Fruit fly (Drosophila melanogaster) whole organism: ENCODE measurements around the gene kek1.

Experiments used
- CG8478 ChIP-seq: fragments of >200 bp; optimal IDR thresholded peaks from 2 replicates; lab custom pipeline; 2018; ENCODE audit warnings: inconsistent platforms
- psq ChIP-seq: fragments of >200 bp; optimal IDR thresholded peaks from 2 replicates; lab custom pipeline; 2017
- usp ChIP-seq: fragments of >200 bp; optimal IDR thresholded peaks from 2 replicates; lab custom pipeline; 2017; ENCODE audit warnings: missing biosample characterization, missing genetic modification characterization, mixed read lengths

DNA sequence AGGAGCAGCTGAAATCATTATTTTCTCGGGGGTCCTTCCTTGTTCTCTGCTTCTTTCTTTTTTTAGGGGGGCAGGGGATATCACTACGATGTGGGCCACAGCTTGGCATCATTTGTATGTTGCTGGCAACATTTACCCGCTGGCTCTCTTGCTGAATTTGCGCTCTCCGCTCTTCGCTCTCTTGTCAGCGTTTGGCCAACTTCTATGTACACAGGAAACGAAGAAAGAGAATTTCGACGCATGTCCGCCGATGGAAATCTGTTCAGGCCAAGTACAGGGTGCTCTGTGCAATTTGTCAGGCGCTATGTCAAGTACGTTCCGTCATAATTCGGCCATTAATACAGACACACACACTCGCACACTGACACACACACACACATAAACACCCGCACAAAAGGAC lies 31.9 kb upstream of the kek1 start:
- TF ChIP-seq CG8478 (lab: Kevin White, UChicago) (no peak), psq (lab: Kevin White, UChicago) (no peak), usp (GFP tag; lab: Kevin White, UChicago) (no peak)
